Fruit fly (Drosophila melanogaster) S2 (cell line): ENCODE results near the gene Rox8.

Source experiments
- CG8478 ChIP-seq: fragments of >200 bp; optimal IDR thresholded peaks from 2 replicates; lab custom pipeline; 2018
- CTCF ChIP-seq, 2 experiments: fragments of >200 bp; optimal IDR thresholded peaks; 2 replicates each; lab custom pipeline; 2018

The Rox8 gene

dm6 chr3R:24003948-24004347, 44.1 kb downstream of the Rox8 start:
- TF ChIP-seq CG8478 (lab: Kevin White, UChicago), result no peak
- no peak for TF ChIP-seq CTCF (optimal IDR thresholded peaks at IDR 0.05; lab: Kevin White, UChicago)

DNA sequence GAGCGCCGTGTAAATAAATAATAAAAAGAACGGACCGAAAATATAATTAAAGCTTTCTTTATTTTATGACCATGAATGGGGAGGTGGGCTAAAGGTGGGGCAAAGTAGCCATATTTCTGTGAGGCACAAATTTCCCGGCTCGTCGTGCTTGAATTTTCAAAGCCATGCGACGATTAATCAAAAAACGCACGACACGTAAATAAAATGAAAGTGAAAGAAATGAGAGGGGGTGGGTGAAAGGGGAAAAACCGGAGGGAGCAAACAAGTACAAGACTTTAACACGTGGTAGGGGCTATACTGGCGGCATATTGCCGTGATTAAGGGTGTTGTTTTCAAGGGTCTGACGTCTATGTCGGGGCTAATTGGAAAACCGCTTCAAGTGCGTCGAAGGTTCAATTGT, 46.9 kb downstream of the Rox8 start:
- TF ChIP-seq CG8478 (lab: Kevin White, UChicago), result no peak
- TF ChIP-seq CTCF (optimal IDR thresholded peaks at IDR 0.05; lab: Kevin White, UChicago), result no peak

DNA sequence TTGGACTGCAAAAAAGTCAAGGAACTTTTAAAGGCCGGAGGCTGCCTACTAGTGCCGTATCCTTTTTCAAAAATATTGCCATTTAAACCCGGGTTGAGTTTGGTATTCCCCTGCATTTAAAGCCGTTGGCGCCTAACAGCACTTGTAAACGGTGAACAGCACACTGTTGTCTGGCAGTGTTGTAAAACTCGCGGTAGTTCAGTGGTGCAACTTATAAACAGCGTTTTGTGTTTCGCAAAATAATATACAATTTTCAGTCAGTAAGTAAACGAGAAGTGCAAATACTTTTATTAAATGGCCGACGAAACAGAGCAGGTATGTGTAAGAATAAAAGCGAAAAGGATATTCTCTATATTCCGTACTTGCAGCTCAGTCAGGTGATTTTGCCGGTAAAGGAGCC, 51.8 kb downstream of the Rox8 start, which contains the start of gene LSm3:
LSm3 (plus strand) TSS at position 39 of the 400 bp plus-strand sequence.
- TF ChIP-seq CG8478 (lab: Kevin White, UChicago) (no peak), CTCF (optimal IDR thresholded peaks at IDR 0.05; lab: Kevin White, UChicago) (peak in 1 of 2 experiments; percentile 16)

DNA sequence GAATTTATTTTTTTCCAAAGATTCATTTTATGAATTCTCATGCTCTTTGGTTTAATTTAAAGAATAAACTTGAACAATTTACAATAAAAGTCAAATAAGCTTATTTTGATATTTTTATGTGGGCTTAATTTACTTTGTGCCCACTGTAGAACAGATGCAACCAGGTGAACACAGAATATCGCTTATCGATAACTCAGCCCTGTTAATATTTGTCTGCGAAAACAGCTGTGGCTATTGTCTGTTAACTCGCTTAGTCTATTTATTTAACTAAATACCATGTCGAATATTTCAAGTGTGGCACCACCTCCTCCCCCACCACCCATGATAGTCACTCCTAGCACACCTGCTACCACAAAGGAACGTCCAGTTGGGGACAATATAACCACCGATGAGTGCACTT, 52.6 kb downstream of the Rox8 start, which contains the start of gene CG33108:
CG33108 (plus strand) TSS at position 200 of the 400 bp plus-strand sequence.
- TF ChIP-seq CG8478 (lab: Kevin White, UChicago) (no peak), CTCF (optimal IDR thresholded peaks at IDR 0.05; lab: Kevin White, UChicago) (no peak)

- TF ChIP-seq CTCF (optimal IDR thresholded peaks at IDR 0.05; lab: Kevin White, UChicago) (no peak), CG8478 (lab: Kevin White, UChicago) (no peak)
Measured at dm6 chr3R:23994578-23994977, 53.5 kb downstream of the Rox8 start.
